Fruit fly (Drosophila melanogaster): ENCODE measurements around the gene CG16710.
A peak's percentile ranks its signal among the peaks of the same experiment; 100 is the strongest.

Gene CG16710

dm6 chr3R:23682203-23682602, at the start of gene CG16710:
Gene CG16710 (plus strand): TSS chr3R:23682503.
- no peak for TF ChIP-seq CG16779 (tag; optimal IDR thresholded peaks at IDR 0.05)
- TF ChIP-seq topi (GFP tag; optimal IDR thresholded peaks at IDR 0.05): no peak
- no peak for TF ChIP-seq CG32006 (GFP tag; optimal IDR thresholded peaks at IDR 0.05)
- TF ChIP-seq svp (GFP tag): no peak
- no peak for TF ChIP-seq Met (GFP tag; optimal IDR thresholded peaks at IDR 0.05)
- no peak for TF ChIP-seq CG8632 (GFP tag; optimal IDR thresholded peaks at IDR 0.05)
- TF ChIP-seq CG1621 (tag; optimal IDR thresholded peaks at IDR 0.05): no peak
- no peak for TF ChIP-seq salr (GFP tag; optimal IDR thresholded peaks at IDR 0.05)
- TF ChIP-seq acj6 (GFP tag; optimal IDR thresholded peaks at IDR 0.05): no peak
- no peak for TF ChIP-seq Hr38 (GFP tag; optimal IDR thresholded peaks at IDR 0.05)
- no peak for TF ChIP-seq CG3919 (GFP tag; optimal IDR thresholded peaks at IDR 0.05)
- TF ChIP-seq dac (GFP tag; optimal IDR thresholded peaks at IDR 0.05): no peak
- no peak for TF ChIP-seq dsx (GFP tag; optimal IDR thresholded peaks at IDR 0.05; ENCODE audit: poor library complexity, severe bottlenecking)
- no peak for TF ChIP-seq CG11902 (GFP tag; optimal IDR thresholded peaks at IDR 0.05)
- TF ChIP-seq CG6792 (GFP tag; optimal IDR thresholded peaks at IDR 0.05): no peak
- TF ChIP-seq CG10631 (GFP tag; optimal IDR thresholded peaks at IDR 0.05): no peak

dm6 chr3R:23634789-23635188, 47.5 kb upstream of the CG16710 start:
- no peak for TF ChIP-seq CG4318 (GFP tag; optimal IDR thresholded peaks at IDR 0.05)
- TF ChIP-seq acj6 (GFP tag; optimal IDR thresholded peaks at IDR 0.05): no peak
- no peak for TF ChIP-seq CG8632 (GFP tag; optimal IDR thresholded peaks at IDR 0.05)
- TF ChIP-seq ss (GFP tag; optimal IDR thresholded peaks at IDR 0.05): no peak
- TF ChIP-seq Sox14 (GFP tag; optimal IDR thresholded peaks at IDR 0.05): no peak
- TF ChIP-seq CG15336 (GFP tag; IDR thresholded peaks at IDR 0.05): no peak
- TF ChIP-seq CG34406 (GFP tag; optimal IDR thresholded peaks at IDR 0.05): no peak
- TF ChIP-seq spab (GFP tag; optimal IDR thresholded peaks at IDR 0.05): no peak
- no peak for TF ChIP-seq Blimp-1 (GFP tag; optimal IDR thresholded peaks at IDR 0.05)
- no peak for TF ChIP-seq CG3032 (tag; optimal IDR thresholded peaks at IDR 0.05)
- TF ChIP-seq CG31627 (GFP tag; optimal IDR thresholded peaks at IDR 0.05): no peak
- TF ChIP-seq CG7368 (GFP tag; optimal IDR thresholded peaks at IDR 0.05): no peak
- TF ChIP-seq CG6163 (GFP tag; IDR thresholded peaks at IDR 0.05): no peak
- no peak for TF ChIP-seq CG11902 (GFP tag; optimal IDR thresholded peaks at IDR 0.05)
- no peak for TF ChIP-seq lz (GFP tag; optimal IDR thresholded peaks at IDR 0.05)
- TF ChIP-seq Gug (GFP tag; IDR thresholded peaks at IDR 0.05): no peak
- TF ChIP-seq fkh (GFP tag; optimal IDR thresholded peaks at IDR 0.05): no peak
- no peak for TF ChIP-seq CG16779 (tag; optimal IDR thresholded peaks at IDR 0.05)
- no peak for TF ChIP-seq Smox (GFP tag; optimal IDR thresholded peaks at IDR 0.05)
- no peak for TF ChIP-seq Sox102F (GFP tag; optimal IDR thresholded peaks at IDR 0.05)

DNA sequence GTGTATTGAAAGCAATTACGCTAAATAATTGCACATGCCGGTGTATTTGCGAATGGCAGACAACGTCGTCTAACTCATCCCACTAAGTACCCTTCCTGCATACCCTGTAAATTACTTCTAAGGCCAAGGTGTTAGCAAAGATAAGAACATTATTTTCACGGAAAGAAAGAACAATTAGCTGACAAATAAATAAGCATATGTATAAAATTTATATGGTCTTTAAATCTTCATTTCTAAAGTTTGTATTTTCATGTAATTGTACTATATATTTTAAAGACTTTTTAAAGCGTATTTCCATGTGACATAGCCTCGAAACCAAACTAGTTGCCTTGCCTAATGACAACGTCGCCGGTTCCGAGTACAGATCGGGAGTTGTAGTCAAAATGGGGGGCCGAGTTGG, 45.0 kb upstream of the CG16710 start:
- no peak for TF ChIP-seq CG31627 (GFP tag; optimal IDR thresholded peaks at IDR 0.05)
- TF ChIP-seq dac (GFP tag; optimal IDR thresholded peaks at IDR 0.05): no peak
- no peak for TF ChIP-seq Eip75B (GFP tag; optimal IDR thresholded peaks at IDR 0.05)
- TF ChIP-seq CG16779 (tag; optimal IDR thresholded peaks at IDR 0.05): no peak
- TF ChIP-seq net (GFP tag; optimal IDR thresholded peaks at IDR 0.05): no peak
- no peak for TF ChIP-seq Hr39 (GFP tag; optimal IDR thresholded peaks at IDR 0.05)
- TF ChIP-seq Sox102F (GFP tag; optimal IDR thresholded peaks at IDR 0.05): no peak
- TF ChIP-seq Eip78C (GFP tag): peak; percentile 59
- TF ChIP-seq fd85E (GFP tag; optimal IDR thresholded peaks at IDR 0.05): no peak
- no peak for TF ChIP-seq Eip93F (GFP tag; optimal IDR thresholded peaks at IDR 0.05)
- no peak for TF ChIP-seq CG3032 (tag; optimal IDR thresholded peaks at IDR 0.05)
- no peak for TF ChIP-seq dsx (GFP tag; optimal IDR thresholded peaks at IDR 0.05; ENCODE audit: poor library complexity, severe bottlenecking)
- TF ChIP-seq vri (GFP tag; optimal IDR thresholded peaks at IDR 0.05): no peak
- TF ChIP-seq fkh (GFP tag; optimal IDR thresholded peaks at IDR 0.05): no peak
- TF ChIP-seq CG6808 (GFP tag; optimal IDR thresholded peaks at IDR 0.05): no peak
- no peak for TF ChIP-seq ss (GFP tag; optimal IDR thresholded peaks at IDR 0.05)
- TF ChIP-seq CG4318 (GFP tag; optimal IDR thresholded peaks at IDR 0.05): no peak
- peak; percentile 4 for TF ChIP-seq svp (GFP tag)
- peak; percentile 59; the same call in 2 of the 3 replicates for TF ChIP-seq CG8119 (GFP tag; IDR thresholded peaks at IDR 0.05)
- peak; percentile 35 for TF ChIP-seq CG6276 (GFP tag; optimal IDR thresholded peaks at IDR 0.05)
- TF ChIP-seq CG6792 (GFP tag; optimal IDR thresholded peaks at IDR 0.05): no peak
- no peak for TF ChIP-seq Met (GFP tag; optimal IDR thresholded peaks at IDR 0.05)
- TF ChIP-seq CG11762 (GFP tag; optimal IDR thresholded peaks at IDR 0.05; ENCODE audit: insufficient read depth): no peak
- no peak for TF ChIP-seq CG9139 (GFP tag; optimal IDR thresholded peaks at IDR 0.05)
- TF ChIP-seq acj6 (GFP tag; optimal IDR thresholded peaks at IDR 0.05): peak; percentile 6
- peak; percentile 63 for TF ChIP-seq CG15336 (GFP tag; IDR thresholded peaks at IDR 0.05)
- TF ChIP-seq fd59A (GFP tag; optimal IDR thresholded peaks at IDR 0.05): no peak
- no peak for TF ChIP-seq Blimp-1 (GFP tag; optimal IDR thresholded peaks at IDR 0.05)
- TF ChIP-seq eg (GFP tag; IDR thresholded peaks at IDR 0.05): no peak
- peak; percentile 8 for TF ChIP-seq pdm3 (GFP tag; optimal IDR thresholded peaks at IDR 0.05)
